Fruit fly (Drosophila melanogaster) whole organism, embryonic: Measurements from ENCODE around the gene CG46026.
A peak's percentile ranks its signal among the peaks of the same experiment; 100 is the strongest.

Experiments
- Bdp1 ChIP-seq: fragments of 200-800 bp; sonication (Bioruptor generic); optimal IDR thresholded peaks from 3 replicates; lab custom pipeline; 2016; ENCODE audit warnings: missing biosample characterization, missing genetic modification characterization
- BtbVII ChIP-seq: fragments of 200-800 bp; sonication (Bioruptor generic); optimal IDR thresholded peaks from 3 replicates; lab custom pipeline; 2017; ENCODE audit warnings: missing biosample characterization, mild to moderate bottlenecking, missing genetic modification characterization
- Bteb2 ChIP-seq: fragments of 200-800 bp; sonication (Bioruptor generic); optimal IDR thresholded peaks from 2 replicates; lab custom pipeline; 2016; ENCODE audit warnings: missing biosample characterization, missing genetic modification characterization
- CG10209 ChIP-seq: fragments of 200-800 bp; sonication (Bioruptor generic); optimal IDR thresholded peaks from 3 replicates; lab custom pipeline; 2017; ENCODE audit warnings: missing biosample characterization, mild to moderate bottlenecking, missing genetic modification characterization, missing genetic modification reagents
- CG10431 ChIP-seq: fragments of 200-800 bp; sonication (Bioruptor generic); optimal IDR thresholded peaks from 3 replicates; lab custom pipeline; 2018; ENCODE audit warnings: missing biosample characterization, mild to moderate bottlenecking, missing genetic modification characterization
- CG10462 ChIP-seq: fragments of 200-800 bp; sonication (Bioruptor generic); optimal IDR thresholded peaks from 2 replicates; lab custom pipeline; 2016; ENCODE audit warnings: missing biosample characterization, missing genetic modification characterization
- CG10565 ChIP-seq: fragments of 200-800 bp; sonication (Bioruptor generic); optimal IDR thresholded peaks from 3 replicates; lab custom pipeline; 2016; ENCODE audit warnings: missing biosample characterization, mild to moderate bottlenecking, missing genetic modification characterization
- CG11085 ChIP-seq: fragments of 200-800 bp; sonication (Bioruptor generic); IDR thresholded peaks from 2 replicates; pipeline ENCODE4 v1.3.6; 2022; ENCODE audit warnings: missing biosample characterization, missing genetic modification characterization
- CG11560 ChIP-seq: fragments of 200-800 bp; sonication (Bioruptor generic); IDR thresholded peaks from 3 replicates; pipeline ENCODE4 v1.3.6; 2022; ENCODE audit warnings: missing biosample characterization, missing genetic modification characterization
- CG12769 ChIP-seq: fragments of 200-800 bp; sonication (Bioruptor generic); optimal IDR thresholded peaks from 2 replicates; lab custom pipeline; 2019; ENCODE audit warnings: missing biosample characterization, mild to moderate bottlenecking, missing genetic modification characterization, moderate library complexity
- CG14014 ChIP-seq: fragments of 200-800 bp; sonication (Bioruptor generic); IDR thresholded peaks from 2 replicates; pipeline ENCODE4 v1.3.6; 2022; ENCODE audit warnings: missing biosample characterization, missing genetic modification characterization
- CG15011 ChIP-seq: fragments of 200-800 bp; sonication (Bioruptor generic); optimal IDR thresholded peaks from 3 replicates; lab custom pipeline; 2018; ENCODE audit warnings: missing biosample characterization, mild to moderate bottlenecking, missing genetic modification characterization
- CG15601 ChIP-seq: fragments of 200-800 bp; sonication (Bioruptor generic); optimal IDR thresholded peaks from 3 replicates; lab custom pipeline; 2019; ENCODE audit warnings: missing biosample characterization, mild to moderate bottlenecking, missing genetic modification characterization, moderate library complexity
- CG1602 ChIP-seq: fragments of 200-800 bp; sonication (Bioruptor generic); optimal IDR thresholded peaks from 3 replicates; lab custom pipeline; 2016; ENCODE audit warnings: missing biosample characterization, missing genetic modification characterization
- CG16863 ChIP-seq: fragments of 200-800 bp; sonication (Bioruptor generic); optimal IDR thresholded peaks from 3 replicates; lab custom pipeline; 2016; ENCODE audit warnings: missing biosample characterization, missing genetic modification characterization
- CG2120 ChIP-seq: fragments of 200-800 bp; sonication (Bioruptor generic); optimal IDR thresholded peaks from 3 replicates; lab custom pipeline; 2016; ENCODE audit warnings: missing biosample characterization, missing genetic modification characterization
- CG3726 ChIP-seq: fragments of 200-800 bp; sonication (Bioruptor generic); IDR thresholded peaks from 3 replicates; pipeline ENCODE4, ENCODE4 v1.3.6; 2022; ENCODE audit warnings: missing biosample characterization, missing genetic modification characterization
- CG3995 ChIP-seq: fragments of 200-800 bp; sonication (Bioruptor generic); optimal IDR thresholded peaks from 3 replicates; lab custom pipeline; 2016; ENCODE audit warnings: missing biosample characterization, missing genetic modification characterization
- CG4424 ChIP-seq: fragments of 200-800 bp; sonication (Bioruptor generic); optimal IDR thresholded peaks from 3 replicates; lab custom pipeline; 2016; ENCODE audit warnings: missing biosample characterization, missing genetic modification characterization
- CG4854 ChIP-seq: fragments of 200-800 bp; sonication (Bioruptor generic); optimal IDR thresholded peaks from 2 replicates; lab custom pipeline; 2016; ENCODE audit warnings: missing biosample characterization, missing genetic modification characterization, inconsistent platforms
- CG5245 ChIP-seq: fragments of 200-800 bp; sonication (Bioruptor generic); optimal IDR thresholded peaks from 3 replicates; lab custom pipeline; 2016; ENCODE audit warnings: missing biosample characterization, missing genetic modification characterization
- CG7271 ChIP-seq: fragments of 200-800 bp; sonication (Bioruptor generic); optimal IDR thresholded peaks from 2 replicates; lab custom pipeline; 2018; ENCODE audit warnings: missing biosample characterization, mild to moderate bottlenecking, missing genetic modification characterization, moderate library complexity
- CG7745 ChIP-seq: fragments of 200-800 bp; sonication (Bioruptor generic); optimal IDR thresholded peaks from 2 replicates; lab custom pipeline; 2018; ENCODE audit warnings: missing biosample characterization, mild to moderate bottlenecking, missing genetic modification characterization, moderate library complexity
- CG8359 ChIP-seq: fragments of 200-800 bp; sonication (Bioruptor generic); optimal IDR thresholded peaks from 2 replicates; lab custom pipeline; 2017; ENCODE audit warnings: missing biosample characterization, mild to moderate bottlenecking, missing genetic modification characterization, borderline replicate concordance
- Dp ChIP-seq: fragments of 200-800 bp; sonication (Bioruptor generic); optimal IDR thresholded peaks from 2 replicates; lab custom pipeline; 2018; ENCODE audit warnings: missing biosample characterization, mild to moderate bottlenecking, missing genetic modification characterization, moderate library complexity
- Hand ChIP-seq: fragments of 200-800 bp; sonication (Bioruptor generic); optimal IDR thresholded peaks from 2 replicates; lab custom pipeline; 2017; ENCODE audit warnings: mild to moderate bottlenecking, missing biosample characterization, missing genetic modification reagents, missing genetic modification characterization
- Med ChIP-seq: fragments of 200-800 bp; sonication (Bioruptor generic); peaks from one replicate; lab custom pipeline; 2016; ENCODE audit warnings: missing biosample characterization, missing genetic modification characterization, mild to moderate bottlenecking, inconsistent platforms, moderate library complexity
- NFAT ChIP-seq: fragments of 200-800 bp; sonication (Bioruptor generic); IDR thresholded peaks from 2 replicates; pipeline ENCODE4 v1.3.6; 2022; ENCODE audit warnings: missing biosample characterization, missing genetic modification characterization
- Nf-YB ChIP-seq: fragments of 200-800 bp; sonication (Bioruptor generic); optimal IDR thresholded peaks from 3 replicates; lab custom pipeline; 2019; ENCODE audit warnings: missing biosample characterization, mild to moderate bottlenecking, missing genetic modification characterization, moderate library complexity
- Nf-YC ChIP-seq: fragments of 200-800 bp; optimal IDR thresholded peaks from 3 replicates; lab custom pipeline; 2019; ENCODE audit warnings: missing biosample characterization, mild to moderate bottlenecking, missing genetic modification characterization, moderate library complexity
- Ravus ChIP-seq: fragments of 200-800 bp; sonication (Bioruptor generic); IDR thresholded peaks from 2 replicates; pipeline ENCODE4 v1.3.6; 2022; ENCODE audit warnings: missing biosample characterization, missing genetic modification characterization
- Scr ChIP-seq: fragments of 200-800 bp; sonication (Bioruptor generic); IDR thresholded peaks from 2 replicates; pipeline ENCODE4 v1.3.6; 2022; ENCODE audit warnings: missing biosample characterization, missing genetic modification characterization; ENCODE audit not compliant: partially characterized antibody
- Sry-β ChIP-seq: fragments of 200-800 bp; sonication (Bioruptor generic); optimal IDR thresholded peaks from 2 replicates; lab custom pipeline; 2018; ENCODE audit warnings: missing biosample characterization, mild to moderate bottlenecking, missing genetic modification characterization, moderate library complexity
- Sry-δ ChIP-seq: fragments of 200-800 bp; sonication (Bioruptor generic); optimal IDR thresholded peaks from 2 replicates; lab custom pipeline; 2016; ENCODE audit warnings: missing biosample characterization, missing genetic modification characterization
- Trl ChIP-seq, 3 experiments: fragments of >200 bp in 2 of 3; fragments of 200-800 bp in 1 of 3; sonication (Bioruptor generic) in 1 of 3; optimal IDR thresholded peaks; 2 replicates in 1 of 3; 3 replicates in 2 of 3; lab custom pipeline; 2016 to 2017; ENCODE audit warnings: missing biosample characterization in 1 of 3, missing genetic modification characterization in 1 of 3
- Xbp1 ChIP-seq: fragments of 200-800 bp; sonication (Bioruptor generic); optimal IDR thresholded peaks from 3 replicates; lab custom pipeline; 2016; ENCODE audit warnings: missing biosample characterization, mild to moderate bottlenecking, missing genetic modification characterization
- emc ChIP-seq: fragments of 200-800 bp; sonication (Bioruptor generic); optimal IDR thresholded peaks from 2 replicates; lab custom pipeline; 2016; ENCODE audit warnings: missing biosample characterization, missing genetic modification characterization
- eyg ChIP-seq: fragments of 200-800 bp; sonication (Bioruptor generic); optimal IDR thresholded peaks from 3 replicates; lab custom pipeline; 2016; ENCODE audit warnings: missing biosample characterization, missing genetic modification characterization
- fd64A ChIP-seq: fragments of 200-800 bp; sonication (Bioruptor generic); optimal IDR thresholded peaks from 3 replicates; lab custom pipeline; 2018; ENCODE audit warnings: missing biosample characterization, mild to moderate bottlenecking, missing genetic modification characterization
- gsb-n ChIP-seq: fragments of 200-800 bp; sonication (Bioruptor generic); optimal IDR thresholded peaks from 3 replicates; lab custom pipeline; 2018; ENCODE audit warnings: missing biosample characterization, mild to moderate bottlenecking, missing genetic modification characterization
- hth ChIP-seq: fragments of >200 bp; optimal IDR thresholded peaks from 2 replicates; lab custom pipeline; 2017; ENCODE audit warnings: inconsistent platforms
- jing ChIP-seq: fragments of 200-800 bp; sonication (Bioruptor generic); optimal IDR thresholded peaks from 2 replicates; lab custom pipeline; 2018; ENCODE audit warnings: missing biosample characterization, mild to moderate bottlenecking, missing genetic modification characterization
- mld ChIP-seq: fragments of 200-800 bp; sonication (Bioruptor generic); IDR thresholded peaks from 3 replicates; pipeline ENCODE4 v1.3.6; 2022; ENCODE audit warnings: missing biosample characterization, missing genetic modification characterization; ENCODE audit not compliant: partially characterized antibody
- repo ChIP-seq: fragments of 200-800 bp; sonication (Bioruptor generic); optimal IDR thresholded peaks from 2 replicates; lab custom pipeline; 2016; ENCODE audit warnings: missing biosample characterization, missing genetic modification characterization
- seq ChIP-seq: fragments of 200-800 bp; sonication (Bioruptor generic); IDR thresholded peaks from 2 replicates; pipeline ENCODE4 v1.3.6; 2022; ENCODE audit warnings: missing biosample characterization, missing genetic modification characterization
- so ChIP-seq: fragments of 200-800 bp; sonication (Bioruptor generic); IDR thresholded peaks from 3 replicates; pipeline ENCODE4 v1.3.6; 2022; ENCODE audit warnings: missing biosample characterization, missing genetic modification characterization
- tio ChIP-seq: fragments of 200-800 bp; sonication (Bioruptor generic); optimal IDR thresholded peaks from 2 replicates; lab custom pipeline; 2017; ENCODE audit warnings: missing biosample characterization, missing genetic modification characterization, inconsistent platforms
- twi ChIP-seq: fragments of 200-800 bp; optimal IDR thresholded peaks from 2 replicates; lab custom pipeline; 2019; ENCODE audit warnings: missing biosample characterization, mild to moderate bottlenecking, missing genetic modification characterization, moderate library complexity
- z ChIP-seq: fragments of 200-800 bp; sonication (Bioruptor generic); IDR thresholded peaks from 3 replicates; pipeline ENCODE4 v1.3.6; 2022; ENCODE audit warnings: missing biosample characterization, missing genetic modification characterization

CG46026 gene

DNA sequence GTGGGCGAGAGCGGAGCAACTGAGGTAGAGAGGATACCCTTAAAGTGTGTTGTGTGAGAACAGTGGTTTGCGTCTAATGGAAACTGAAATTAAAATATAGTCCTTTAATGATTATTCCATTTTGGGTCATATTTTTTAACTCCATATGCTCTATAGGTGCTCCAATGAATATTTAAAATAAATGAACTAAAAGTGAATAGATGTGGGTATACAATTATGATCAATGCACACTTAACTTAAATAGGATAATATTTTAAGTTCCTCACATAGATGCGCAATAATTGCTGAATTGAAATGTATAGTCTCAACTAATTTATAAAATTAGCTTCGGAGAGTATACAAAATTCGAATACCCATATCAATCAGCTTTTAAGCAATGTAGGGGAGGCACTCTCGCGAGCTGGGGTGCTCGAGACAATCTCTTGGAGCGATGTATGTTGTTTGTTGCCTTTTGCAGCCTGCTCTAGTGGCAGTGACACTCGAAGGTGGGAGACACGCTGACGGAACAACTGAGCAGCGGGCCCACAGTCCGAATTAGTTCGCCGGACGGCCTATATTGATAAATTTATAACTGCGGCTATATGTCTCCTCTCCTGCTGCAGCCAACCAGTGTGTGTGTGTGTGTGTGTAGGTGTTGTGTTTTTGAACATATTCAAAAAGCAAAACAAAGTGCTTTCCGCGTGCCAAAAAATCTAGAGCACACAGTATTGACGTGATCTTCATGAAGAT lies 47.1 kb downstream of the CG46026 start (continued):
- TF ChIP-seq seq = peak; percentile 62; the same call in 1 of the 2 replicates
- TF ChIP-seq Sry-δ (GFP tag; lab: Kevin White, UChicago) = peak; percentile 17
- TF ChIP-seq mld (GFP tag; lab: Robert Waterston, UW) = no peak
- TF ChIP-seq Sry-β (GFP tag; lab: Kevin White, UChicago) = no peak
- TF ChIP-seq Bdp1 (GFP tag; lab: Kevin White, UChicago) = peak; percentile 53
- peak; percentile 86 for TF ChIP-seq CG10209
- TF ChIP-seq CG14014 = peak; percentile 29; the same call in 1 of the 2 replicates
- no peak for TF ChIP-seq Dp
- peak; percentile 79 for TF ChIP-seq z (GFP tag; lab: Robert Waterston, UW)
- TF ChIP-seq BtbVII (GFP tag; lab: Kevin White, UChicago) = peak; percentile 83
- TF ChIP-seq tio (GFP tag; lab: Kevin White, UChicago) = peak; percentile 82
- TF ChIP-seq NFAT (GFP tag; lab: Robert Waterston, UW) = no peak
- peak; percentile 83 for TF ChIP-seq CG12769
- TF ChIP-seq CG15601 = no peak
- 0 out of 2 replicates have a peak, but pooled peaks have one; percentile 19 for TF ChIP-seq Scr
- peak; percentile 41 for TF ChIP-seq CG4854 (GFP tag; lab: Kevin White, UChicago)
- no peak for TF ChIP-seq hth
- TF ChIP-seq CG10431 (GFP tag; lab: Kevin White, UChicago) = no peak
- TF ChIP-seq Xbp1 = peak; percentile 83
- TF ChIP-seq CG7271 = no peak
- no peak for TF ChIP-seq CG3995 (GFP tag; lab: Kevin White, UChicago)
- peak; percentile 81 for TF ChIP-seq CG4424 (GFP tag; lab: Kevin White, UChicago)
- TF ChIP-seq CG16863 = peak; percentile 41
- TF ChIP-seq CG11085 (GFP tag; lab: Robert Waterston, UW) = no peak
- no peak for TF ChIP-seq Ravus (GFP tag; lab: Robert Waterston, UW)
- peak; percentile 69 for TF ChIP-seq CG10462 (GFP tag; lab: Kevin White, UChicago)
- TF ChIP-seq fd64A = no peak
- TF ChIP-seq Med (GFP tag; lab: Kevin White, UChicago) = peak; percentile 89
- TF ChIP-seq twi (tag; lab: Kevin White, UChicago) = no peak
- peak; percentile 40 for TF ChIP-seq CG8359 (GFP tag; lab: Kevin White, UChicago)
- TF ChIP-seq CG7745 = no peak
- TF ChIP-seq Nf-YB (GFP tag; lab: Kevin White, UChicago) = no peak
- no peak for TF ChIP-seq eyg (GFP tag; lab: Kevin White, UChicago)
- peak; percentile 77 for TF ChIP-seq CG15011 (GFP tag; lab: Kevin White, UChicago)
- no peak for TF ChIP-seq Nf-YC (tag; lab: Kevin White, UChicago)
- TF ChIP-seq CG2120 (GFP tag; lab: Kevin White, UChicago) = peak; percentile 81
- TF ChIP-seq CG3726 (GFP tag; lab: Robert Waterston, UW) = no peak
- TF ChIP-seq jing (GFP tag; lab: Kevin White, UChicago) = peak; percentile 78
- no peak for TF ChIP-seq gsb-n
- peak; percentile 38 for TF ChIP-seq CG5245 (GFP tag; lab: Kevin White, UChicago)
- TF ChIP-seq emc (GFP tag; lab: Kevin White, UChicago) = no peak
- peak; percentile 1 to 52 for TF ChIP-seq Trl (optimal IDR thresholded peaks at IDR 0.05; lab: Kevin White, UChicago)
- peak; percentile 36 for TF ChIP-seq Trl (GFP tag; optimal IDR thresholded peaks at IDR 0.05; lab: Kevin White, UChicago)
- TF ChIP-seq CG10565 (GFP tag; lab: Kevin White, UChicago) = no peak
- TF ChIP-seq Bteb2 = peak; percentile 68
- TF ChIP-seq CG1602 (GFP tag; lab: Kevin White, UChicago) = peak; percentile 72
- TF ChIP-seq CG11560 (tag; lab: Robert Waterston, UW) = no peak
- TF ChIP-seq repo (GFP tag; lab: Kevin White, UChicago) = peak; percentile 18
- TF ChIP-seq so (GFP tag; lab: Robert Waterston, UW) = peak; percentile 62; the same call in 1 of the 3 replicates
- peak; percentile 66 for TF ChIP-seq Hand (GFP tag; lab: Kevin White, UChicago)
